Fruit fly (Drosophila melanogaster): Measurements from ENCODE around the gene CG15059.

dm6 chrX:18300775-18301316 is 41.5 kb upstream of the CG15059 start:
- TF ChIP-seq CG8478 (optimal IDR thresholded peaks at IDR 0.05) (no peak), CTCF (optimal IDR thresholded peaks at IDR 0.05) (no peak)
